Worm (Caenorhabditis elegans) whole organism, young adult: ENCODE measurements around the gene Y73B6BL.47.

Source experiments
- B0261.1 ChIP-seq: sonication (generic microtip); optimal IDR thresholded peaks from 2 replicates; lab custom pipeline; 2016; ENCODE audit warnings: mild to moderate bottlenecking, missing genetic modification characterization, moderate library complexity, missing compliant biosample characterization
- D2030.7 ChIP-seq: fragments of 200-800 bp; sonication (Bioruptor generic); IDR thresholded peaks from 2 replicates; pipeline ENCODE4 v1.3.6; 2022; ENCODE audit warnings: missing genetic modification reagents, missing genetic modification characterization, missing compliant biosample characterization
- F22D6.2 ChIP-seq: sonication (generic microtip); optimal IDR thresholded peaks from 2 replicates; lab custom pipeline; 2016; ENCODE audit warnings: mild to moderate bottlenecking, missing genetic modification characterization, missing compliant biosample characterization
- F23B12.7 ChIP-seq: sonication (generic microtip); optimal IDR thresholded peaks from 2 replicates; lab custom pipeline; 2017; ENCODE audit warnings: missing genetic modification characterization, mild to moderate bottlenecking, missing compliant biosample characterization, antibody characterized with exemption, moderate library complexity; ENCODE audit not compliant: insufficient read depth
- F33H1.4 ChIP-seq: fragments of 200-800 bp; sonication (Bioruptor generic); IDR thresholded peaks from 2 replicates; pipeline ENCODE4 v1.3.6; 2022; ENCODE audit warnings: missing genetic modification reagents, missing genetic modification characterization, missing compliant biosample characterization
- F37B4.10 ChIP-seq: fragments of 200-800 bp; sonication (Bioruptor generic); IDR thresholded peaks from 2 replicates; pipeline ENCODE4 v1.3.6; 2022; ENCODE audit warnings: missing genetic modification characterization, missing compliant biosample characterization
- K11D2.4 ChIP-seq: fragments of 200-800 bp; sonication (Bioruptor generic); IDR thresholded peaks from 2 replicates; pipeline ENCODE4 v1.3.6; 2022; ENCODE audit warnings: missing genetic modification reagents, missing genetic modification characterization, missing compliant biosample characterization
- K12H6.12 ChIP-seq: fragments of 200-800 bp; sonication (Bioruptor generic); optimal IDR thresholded peaks from 2 replicates; lab custom pipeline; 2018; ENCODE audit warnings: mild to moderate bottlenecking, missing genetic modification characterization, missing compliant biosample characterization
- Y79H2A.3 ChIP-seq: fragments of 200-800 bp; sonication (Bioruptor generic); conservative IDR thresholded peaks from 2 replicates; pipeline ENCODE4 v1.3.6; 2022; ENCODE audit warnings: missing genetic modification reagents, missing genetic modification characterization, missing compliant biosample characterization
- ZK185.1 ChIP-seq: sonication (generic microtip); optimal IDR thresholded peaks from 2 replicates; lab custom pipeline; 2016; ENCODE audit warnings: mild to moderate bottlenecking, missing genetic modification characterization, missing compliant biosample characterization; ENCODE audit not compliant: poor library complexity, severe bottlenecking
- ama-1 ChIP-seq, 3 experiments: fragments of 150-350 bp in 1 of 3; sonication (generic microtip) in 2 of 3; optimal IDR thresholded peaks; 2 replicates each; lab custom pipeline; 2014 to 2018; ENCODE audit warnings: missing biosample characterization in 2 of 3, missing genetic modification characterization in 2 of 3, missing genetic modification reagents in 2 of 3
- attf-5 ChIP-seq: fragments of 200-800 bp; sonication (Bioruptor generic); optimal IDR thresholded peaks from 2 replicates; lab custom pipeline; 2018; ENCODE audit warnings: mild to moderate bottlenecking, missing genetic modification characterization, missing compliant biosample characterization
- ceh-79 ChIP-seq: sonication (generic microtip); optimal IDR thresholded peaks from 2 replicates; lab custom pipeline; 2017; ENCODE audit warnings: mild to moderate bottlenecking, missing genetic modification characterization, missing compliant biosample characterization
- dox-1 ChIP-seq: fragments of 200-800 bp; sonication (Bioruptor generic); IDR thresholded peaks from 2 replicates; pipeline ENCODE4 v1.3.6; 2022; ENCODE audit warnings: missing genetic modification reagents, missing genetic modification characterization, missing compliant biosample characterization
- dpl-1 ChIP-seq: fragments of 150-350 bp; optimal IDR thresholded peaks from 2 replicates; lab custom pipeline; 2014; ENCODE audit warnings: missing biosample characterization, missing genetic modification reagents, missing genetic modification characterization
- efl-1 ChIP-seq: fragments of 150-350 bp; optimal IDR thresholded peaks from 2 replicates; lab custom pipeline; 2014; ENCODE audit warnings: missing biosample characterization, missing genetic modification reagents, missing genetic modification characterization
- him-1 ChIP-seq: sonication (generic microtip); optimal IDR thresholded peaks from 2 replicates; lab custom pipeline; 2016; ENCODE audit warnings: missing genotype, missing genetic modification reagents, missing genetic modification characterization, missing compliant biosample characterization
- hmg-1.2 ChIP-seq: fragments of 200-800 bp; sonication (Bioruptor generic); IDR thresholded peaks from 2 replicates; pipeline ENCODE4 v1.3.6; 2022; ENCODE audit warnings: missing genetic modification reagents, missing genetic modification characterization, missing compliant biosample characterization
- lin-35 ChIP-seq, 3 experiments: fragments of 150-350 bp in 2 of 3; sonication (generic microtip) in 1 of 3; optimal IDR thresholded peaks; 2 replicates each; lab custom pipeline; 2014 to 2018; ENCODE audit warnings: missing biosample characterization in 3 of 3, missing genetic modification characterization in 3 of 3, missing genetic modification reagents in 3 of 3
- lin-40 ChIP-seq: sonication (generic microtip); optimal IDR thresholded peaks from 2 replicates; lab custom pipeline; 2016; ENCODE audit warnings: missing genetic modification characterization, mild to moderate bottlenecking, missing compliant biosample characterization, missing genotype, missing genetic modification reagents
- lin-54 ChIP-seq: fragments of 200-800 bp; sonication (Bioruptor generic); optimal IDR thresholded peaks from 2 replicates; lab custom pipeline; 2018; ENCODE audit warnings: mild to moderate bottlenecking, missing genetic modification characterization, missing compliant biosample characterization
- lir-1 ChIP-seq: fragments of 200-800 bp; sonication (Bioruptor generic); conservative IDR thresholded peaks from 2 replicates; pipeline ENCODE4 v1.3.6; 2022; ENCODE audit warnings: missing genetic modification reagents, missing genetic modification characterization, missing compliant biosample characterization
- lsl-1 ChIP-seq: fragments of 200-800 bp; sonication (Bioruptor generic); optimal IDR thresholded peaks from 2 replicates; lab custom pipeline; 2018; ENCODE audit warnings: mild to moderate bottlenecking, missing genetic modification characterization, moderate library complexity, missing compliant biosample characterization
- madf-3 ChIP-seq: fragments of 200-800 bp; sonication (Bioruptor generic); IDR thresholded peaks from 2 replicates; pipeline ENCODE4 v1.3.6; 2022; ENCODE audit warnings: missing genetic modification reagents, missing genetic modification characterization, missing compliant biosample characterization
- madf-6 ChIP-seq: fragments of 200-800 bp; sonication (Bioruptor generic); IDR thresholded peaks from 2 replicates; pipeline ENCODE4 v1.3.6; 2022; ENCODE audit warnings: missing genetic modification reagents, missing genetic modification characterization, missing compliant biosample characterization
- mcd-1 ChIP-seq: fragments of 200-800 bp; sonication (Bioruptor generic); IDR thresholded peaks from 2 replicates; pipeline ENCODE4 v1.3.6; 2022; ENCODE audit warnings: missing genetic modification reagents, missing genetic modification characterization, missing compliant biosample characterization
- rpc-1 ChIP-seq, 2 experiments: fragments of 150-350 bp in 1 of 2; sonication (generic microtip) in 1 of 2; optimal IDR thresholded peaks; 2 replicates each; lab custom pipeline; 2014 to 2018; ENCODE audit warnings: missing biosample characterization in 1 of 2, missing genetic modification characterization in 1 of 2, missing genetic modification reagents in 1 of 2, missing genotype in 1 of 2
- sea-2 ChIP-seq: fragments of 200-800 bp; sonication (Bioruptor generic); IDR thresholded peaks from 2 replicates; pipeline ENCODE4 v1.3.6; 2022; ENCODE audit warnings: missing genetic modification characterization, missing compliant biosample characterization
- snpc-1.1 ChIP-seq: sonication (generic microtip); optimal IDR thresholded peaks from 2 replicates; lab custom pipeline; 2017; ENCODE audit warnings: missing genetic modification characterization, mild to moderate bottlenecking, missing compliant biosample characterization, antibody characterized with exemption, moderate library complexity, missing genotype, missing genetic modification reagents; ENCODE audit not compliant: insufficient read depth
- snpc-1.3 ChIP-seq: sonication (generic microtip); optimal IDR thresholded peaks from 2 replicates; lab custom pipeline; 2017; ENCODE audit warnings: missing genetic modification characterization, mild to moderate bottlenecking, missing compliant biosample characterization, antibody characterized with exemption, moderate library complexity, missing genotype, missing genetic modification reagents; ENCODE audit not compliant: insufficient read depth
- snpc-4 ChIP-seq, 5 experiments: fragments of 150-350 bp in 1 of 5; sonication (generic microtip) in 4 of 5; optimal IDR thresholded peaks; 2 replicates each; lab custom pipeline; 2014 to 2018; ENCODE audit warnings: missing genetic modification characterization in 5 of 5, missing biosample characterization in 3 of 5, antibody characterized with exemption in 2 of 5, mild to moderate bottlenecking in 2 of 5, missing compliant biosample characterization in 2 of 5, missing genotype in 2 of 5, moderate library complexity in 2 of 5, missing genetic modification reagents in 1 of 5
- sptf-2 ChIP-seq: fragments of 200-800 bp; sonication (Bioruptor generic); optimal IDR thresholded peaks from 2 replicates; lab custom pipeline; 2018; ENCODE audit warnings: mild to moderate bottlenecking, missing genetic modification characterization, missing compliant biosample characterization
- tbp1 ChIP-seq: fragments of 200-800 bp; sonication (Bioruptor generic); optimal IDR thresholded peaks from 2 replicates; lab custom pipeline; 2018; ENCODE audit warnings: mild to moderate bottlenecking, missing genetic modification characterization, missing compliant biosample characterization
- zfh-2 ChIP-seq: fragments of 200-800 bp; sonication (Bioruptor generic); conservative IDR thresholded peaks from 2 replicates; pipeline ENCODE4 v1.3.6; 2022; ENCODE audit warnings: missing genetic modification reagents, missing genetic modification characterization, missing compliant biosample characterization
- ztf-18 ChIP-seq: sonication (generic microtip); optimal IDR thresholded peaks from 2 replicates; lab custom pipeline; 2016; ENCODE audit warnings: missing genotype, mild to moderate bottlenecking, missing genetic modification characterization, missing compliant biosample characterization
- ztf-6 ChIP-seq: fragments of 200-800 bp; sonication (Bioruptor generic); IDR thresholded peaks from 2 replicates; pipeline ENCODE4 v1.3.6; 2022; ENCODE audit warnings: missing genetic modification reagents, missing genetic modification characterization, missing compliant biosample characterization

Y73B6BL.47 gene

ce11 chrIV:6373721-6374120, 12.0 kb downstream of the Y73B6BL.47 start:
- TF ChIP-seq F22D6.2 (no peak), F37B4.10 (0 out of 2 replicates have a peak, but pooled peaks have one; percentile 67), zfh-2 (GFP tag; lab: Robert Waterston, UW) (peak; percentile 64)

- peak; percentile 94 for TF ChIP-seq mcd-1 (GFP tag; lab: Robert Waterston, UW)
- TF ChIP-seq sptf-2 (GFP tag; lab: Kevin White, UChicago) = no peak
- peak; percentile 59; the same call in 1 of the 2 replicates for TF ChIP-seq hmg-1.2 (GFP tag; lab: Robert Waterston, UW)
- TF ChIP-seq F23B12.7 (tag; lab: Kevin White, UChicago) = peak; percentile 21
- TF ChIP-seq dpl-1 (GFP tag; lab: Kevin White, UChicago) = peak; percentile 57
- TF ChIP-seq snpc-1.3 = peak; percentile 74
- TF ChIP-seq him-1 (tag; lab: Kevin White, UChicago) = peak; percentile 2
- TF ChIP-seq B0261.1 (tag; lab: Kevin White, UChicago) = no peak
- TF ChIP-seq Y79H2A.3 (GFP tag; lab: Robert Waterston, UW) = no peak
- no peak for TF ChIP-seq sea-2
- TF ChIP-seq lsl-1 (GFP tag; lab: Kevin White, UChicago) = peak; percentile 38
- TF ChIP-seq rpc-1 (optimal IDR thresholded peaks at IDR 0.05; lab: Kevin White, UChicago) = no peak
- TF ChIP-seq rpc-1 (tag; optimal IDR thresholded peaks at IDR 0.05; lab: Kevin White, UChicago) = no peak
- peak; percentile 4 for TF ChIP-seq K12H6.12 (tag; lab: Kevin White, UChicago)
- no peak for TF ChIP-seq ztf-6
- peak; percentile 49; the same call in 1 of the 2 replicates for TF ChIP-seq F33H1.4
- TF ChIP-seq K11D2.4 (GFP tag; lab: Robert Waterston, UW) = no peak
- TF ChIP-seq snpc-4 (GFP tag; optimal IDR thresholded peaks at IDR 0.05; lab: Kevin White, UChicago) = peak; percentile 17
- TF ChIP-seq snpc-4 (tag; optimal IDR thresholded peaks at IDR 0.05; lab: Kevin White, UChicago) = peak; percentile 42 to 91 (median 86)
- TF ChIP-seq ama-1 (optimal IDR thresholded peaks at IDR 0.05; lab: Kevin White, UChicago) = no peak
- TF ChIP-seq ama-1 (GFP tag; optimal IDR thresholded peaks at IDR 0.05; lab: Kevin White, UChicago) = no peak
- no peak for TF ChIP-seq ceh-79 (tag; lab: Kevin White, UChicago)
- peak; percentile 18 for TF ChIP-seq snpc-1.1 (tag; lab: Kevin White, UChicago)
- TF ChIP-seq lin-35 (GFP tag; optimal IDR thresholded peaks at IDR 0.05; lab: Kevin White, UChicago) = peak in 1 of 3 experiments; percentile 65
- peak; percentile 47 for TF ChIP-seq efl-1
- peak; percentile 3 for TF ChIP-seq ztf-18
- TF ChIP-seq dox-1 = peak; percentile 43; the same call in 1 of the 2 replicates
- 0 out of 2 replicates have a peak, but pooled peaks have one; percentile 30 for TF ChIP-seq D2030.7 (GFP tag; lab: Robert Waterston, UW)
- 0 out of 2 replicates have a peak, but pooled peaks have one; percentile 6 for TF ChIP-seq lir-1
- peak; percentile 52; the same call in 1 of the 2 replicates for TF ChIP-seq madf-6
- TF ChIP-seq lin-54 (GFP tag; lab: Kevin White, UChicago) = peak; percentile 79
- 0 out of 2 replicates have a peak, but pooled peaks have one; percentile 22 for TF ChIP-seq madf-3
- peak; percentile 61 for TF ChIP-seq lin-40 (tag; lab: Kevin White, UChicago)
- peak; percentile 50 for TF ChIP-seq tbp1
- TF ChIP-seq attf-5 (GFP tag; lab: Kevin White, UChicago) = peak; percentile 71
- peak; percentile 52 for TF ChIP-seq ZK185.1 (tag; lab: Kevin White, UChicago)
Measured at ce11 chrIV:6376473-6377115, 14.8 kb downstream of the Y73B6BL.47 start, which contains the start of the genes hrpf-2 and bli-6. hrpf-2 (minus strand) TSS chrIV:6376523. bli-6 (plus strand) TSS chrIV:6377065.
